Fruit fly (Drosophila melanogaster) whole organism, pupa: ENCODE results near the gene Trf4-2.

Experiments used
- CG32121 ChIP-seq: fragments of 200-800 bp; sonication (Bioruptor generic); IDR thresholded peaks from 2 replicates; pipeline ENCODE4 v1.3.6; 2022; ENCODE audit warnings: missing biosample characterization, missing genetic modification characterization
- CG4496 ChIP-seq: fragments of 200-800 bp; sonication (Bioruptor generic); IDR thresholded peaks from 3 replicates; pipeline ENCODE4 v1.3.6; 2022; ENCODE audit warnings: missing biosample characterization, missing genetic modification characterization
- CG8159 ChIP-seq: fragments of 200-800 bp; sonication (Bioruptor generic); optimal IDR thresholded peaks from 3 replicates; lab custom pipeline; 2018; ENCODE audit warnings: missing biosample characterization, mild to moderate bottlenecking, missing genetic modification characterization, moderate library complexity
- CG8301 ChIP-seq: fragments of 200-800 bp; sonication (Bioruptor generic); optimal IDR thresholded peaks from 2 replicates; lab custom pipeline; 2018; ENCODE audit warnings: missing biosample characterization, mild to moderate bottlenecking, missing genetic modification characterization
- CG9948 ChIP-seq: fragments of 200-800 bp; sonication (Bioruptor generic); optimal IDR thresholded peaks from 2 replicates; lab custom pipeline; 2018; ENCODE audit warnings: missing biosample characterization, mild to moderate bottlenecking, missing genetic modification characterization, moderate library complexity
- EcR ChIP-seq: fragments of 200-800 bp; sonication (Bioruptor generic); optimal IDR thresholded peaks from 3 replicates; lab custom pipeline; 2019; ENCODE audit warnings: missing biosample characterization, missing genetic modification characterization, mild to moderate bottlenecking, moderate library complexity, missing genetic modification reagents
- Snoo ChIP-seq: fragments of 200-800 bp; sonication (Bioruptor generic); optimal IDR thresholded peaks from 3 replicates; lab custom pipeline; 2017; ENCODE audit warnings: missing biosample characterization, mild to moderate bottlenecking, missing genetic modification characterization, inconsistent platforms
- fd96Ca ChIP-seq: fragments of 200-800 bp; sonication (Bioruptor generic); IDR thresholded peaks from 3 replicates; pipeline ENCODE4 v1.3.6; 2022; ENCODE audit warnings: missing biosample characterization, missing genetic modification characterization
- gl ChIP-seq: fragments of 200-800 bp; sonication (Bioruptor generic); optimal IDR thresholded peaks from 2 replicates; lab custom pipeline; 2018; ENCODE audit warnings: missing biosample characterization, mild to moderate bottlenecking, missing genetic modification characterization

DNA sequence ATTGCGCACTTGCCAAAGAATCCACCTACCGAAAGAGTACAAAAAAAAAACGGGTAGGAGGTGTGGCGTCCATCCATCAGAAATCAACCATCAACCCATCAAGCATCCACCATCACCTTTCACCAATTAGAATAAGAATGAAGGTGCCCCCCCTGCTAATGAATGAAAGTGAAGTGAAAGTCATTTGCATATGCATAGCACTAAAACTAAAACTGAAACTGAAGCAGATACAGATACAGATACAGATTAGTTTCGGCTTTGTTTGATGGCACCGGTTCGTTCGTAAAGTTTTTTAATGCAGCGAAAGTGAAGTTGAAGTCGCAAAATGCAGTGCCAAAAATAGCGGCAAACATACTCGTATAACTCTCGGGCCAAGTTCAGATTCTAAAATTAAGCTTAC lies 43.0 kb downstream of the Trf4-2 start:
- no peak for TF ChIP-seq CG8301 (tag; lab: Kevin White, UChicago)
- TF ChIP-seq CG8159 (tag; lab: Kevin White, UChicago): no peak
- no peak for TF ChIP-seq CG32121 (GFP tag; lab: Robert Waterston, UW)
- TF ChIP-seq CG4496 (GFP tag; lab: Robert Waterston, UW): no peak
- no peak for TF ChIP-seq Snoo (tag; lab: Kevin White, UChicago)
- TF ChIP-seq EcR (GFP tag; lab: Kevin White, UChicago): no peak
- TF ChIP-seq CG9948 (tag; lab: Kevin White, UChicago): no peak
- no peak for TF ChIP-seq fd96Ca (GFP tag; lab: Robert Waterston, UW)
- TF ChIP-seq gl (tag; lab: Kevin White, UChicago): no peak
